Worm (Caenorhabditis elegans) whole organism, early embryonic: ENCODE data around the gene col-42.

Experiments used
- ama-1 ChIP-seq: fragments of 150-350 bp; optimal IDR thresholded peaks from 2 replicates; lab custom pipeline; 2014
- flt-1 ChIP-seq: fragments of 200-800 bp; sonication (Bioruptor generic); IDR thresholded peaks from 2 replicates; pipeline ENCODE4 v1.3.6; 2022; ENCODE audit warnings: missing genetic modification characterization, missing compliant biosample characterization
- hmbx-1 ChIP-seq: sonication (generic microtip); optimal IDR thresholded peaks from 2 replicates; lab custom pipeline; 2016; ENCODE audit warnings: mild to moderate bottlenecking, missing genetic modification characterization, missing compliant biosample characterization
- hmg-4 ChIP-seq: fragments of 200-800 bp; sonication (Bioruptor generic); optimal IDR thresholded peaks from 2 replicates; lab custom pipeline; 2018; ENCODE audit warnings: mild to moderate bottlenecking, missing genetic modification characterization, missing compliant biosample characterization
- hnd-1 ChIP-seq: sonication (generic microtip); optimal IDR thresholded peaks from 2 replicates; lab custom pipeline; 2016; ENCODE audit warnings: missing genetic modification characterization, missing compliant biosample characterization
- sea-1 ChIP-seq: fragments of 200-800 bp; sonication (Bioruptor generic); conservative IDR thresholded peaks from 2 replicates; pipeline ENCODE4 v1.3.6; 2022; ENCODE audit warnings: missing genetic modification characterization, missing compliant biosample characterization
- tbx-11 ChIP-seq: fragments of 200-800 bp; sonication (Bioruptor generic); IDR thresholded peaks from 2 replicates; pipeline ENCODE4 v1.3.6; 2022; ENCODE audit warnings: missing genetic modification characterization, missing compliant biosample characterization

- no peak for TF ChIP-seq tbx-11 (GFP tag; lab: Robert Waterston, UW)
- no peak for TF ChIP-seq hnd-1 (tag; lab: Kevin White, UChicago)
- no peak for TF ChIP-seq ama-1 (lab: Kevin White, UChicago)
- TF ChIP-seq flt-1 (GFP tag; lab: Robert Waterston, UW): no peak
- TF ChIP-seq sea-1 (GFP tag; lab: Robert Waterston, UW): no peak
- no peak for TF ChIP-seq hmg-4 (GFP tag; lab: Kevin White, UChicago)
- TF ChIP-seq hmbx-1 (tag; lab: Kevin White, UChicago): no peak
Measured at ce11 chrV:18627445-18627844, 10.8 kb upstream of the col-42 start.
